Fruit fly (Drosophila melanogaster): ENCODE results near the gene CG4558.

Gene CG4558

DNA sequence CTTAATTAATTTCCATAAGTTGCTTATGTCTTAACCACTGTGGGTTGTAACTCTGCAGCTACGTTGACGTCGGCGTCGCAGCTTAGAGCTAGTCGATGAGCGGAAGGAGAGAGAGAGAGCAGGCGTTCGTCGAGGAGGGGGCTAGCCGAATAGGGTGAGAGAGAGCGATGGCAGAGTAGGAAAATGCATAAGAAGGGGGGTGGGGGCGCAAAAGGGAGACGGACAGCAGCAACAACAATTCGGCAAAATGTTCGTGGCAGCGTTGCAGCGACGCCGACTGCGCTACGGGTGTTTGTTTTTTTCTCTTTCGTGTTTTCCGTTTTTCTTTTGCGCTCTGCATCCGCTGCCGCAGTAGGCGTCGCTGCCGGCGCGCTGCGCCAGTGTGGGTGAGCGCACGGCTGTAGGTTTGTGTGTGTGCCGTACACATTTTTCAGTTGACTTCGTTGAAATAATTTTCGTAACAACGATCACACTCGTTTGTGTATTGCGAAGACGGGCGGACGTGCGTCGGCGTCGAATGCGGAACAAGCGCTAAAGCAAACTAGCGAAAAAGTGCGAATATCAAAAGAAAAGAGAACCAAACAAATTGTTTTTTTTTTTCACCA lies 18.6 kb downstream of the CG4558 start (continued):
- TF ChIP-seq lbe (GFP tag; optimal IDR thresholded peaks at IDR 0.05) (no peak), CG32767 (GFP tag; IDR thresholded peaks at IDR 0.05) (peak; percentile 26; the same call in 1 of the 2 replicates), CG12659 (GFP tag; optimal IDR thresholded peaks at IDR 0.05) (peak; percentile 27), z (GFP tag; IDR thresholded peaks at IDR 0.05) (no peak), usp (GFP tag; optimal IDR thresholded peaks at IDR 0.05) (no peak), Dad (GFP tag; optimal IDR thresholded peaks at IDR 0.05) (no peak), CG2199 (GFP tag; IDR thresholded peaks at IDR 0.05) (peak; percentile 45; the same call in 1 of the 3 replicates), Xbp1 (GFP tag; optimal IDR thresholded peaks at IDR 0.05) (peak; percentile 14), CG33557 (GFP tag; optimal IDR thresholded peaks at IDR 0.05) (peak; percentile 0), Drgx (GFP tag; IDR thresholded peaks at IDR 0.05) (peak; percentile 49), yki (optimal IDR thresholded peaks at IDR 0.05) (peak; percentile 60), CG15479 (GFP tag; optimal IDR thresholded peaks at IDR 0.05) (peak; percentile 65), Optix (GFP tag; IDR thresholded peaks at IDR 0.05) (0 out of 3 replicates have a peak, but pooled peaks have one; percentile 43), Hr3 (GFP tag; optimal IDR thresholded peaks at IDR 0.05) (peak; percentile 7), CG11456 (GFP tag; IDR thresholded peaks at IDR 0.05) (0 out of 3 replicates have a peak, but pooled peaks have one; percentile 43), CG8290 (GFP tag; optimal IDR thresholded peaks at IDR 0.05) (no peak), CG8290 (tag; optimal IDR thresholded peaks at IDR 0.05) (peak in 1 of 2 experiments; percentile 48), Hmr (GFP tag; optimal IDR thresholded peaks at IDR 0.05) (peak; percentile 33), ken (GFP tag; IDR thresholded peaks at IDR 0.05) (no peak), Aef1 (GFP tag; IDR thresholded peaks at IDR 0.05) (0 out of 3 replicates have a peak, but pooled peaks have one; percentile 8), Mrtf (GFP tag; IDR thresholded peaks at IDR 0.05) (0 out of 3 replicates have a peak, but pooled peaks have one; percentile 21), CG11723 (GFP tag; optimal IDR thresholded peaks at IDR 0.05) (peak; percentile 38), CG4424 (GFP tag; optimal IDR thresholded peaks at IDR 0.05) (no peak), Nf-YB (GFP tag; optimal IDR thresholded peaks at IDR 0.05) (no peak), rib (GFP tag; IDR thresholded peaks at IDR 0.05) (peak; percentile 77; the same call in 1 of the 2 replicates), dati (GFP tag; IDR thresholded peaks at IDR 0.05) (no peak), zen2 (GFP tag; IDR thresholded peaks at IDR 0.05; ENCODE audit: partially characterized antibody) (0 out of 3 replicates have a peak, but pooled peaks have one; percentile 24), H15 (GFP tag; IDR thresholded peaks at IDR 0.05) (no peak; the same call in 2 of the 3 replicates), hb (GFP tag; IDR thresholded peaks at IDR 0.05; ENCODE audit: partially characterized antibody) (no peak), prd (optimal IDR thresholded peaks at IDR 0.05) (no peak), prd (GFP tag; IDR thresholded peaks at IDR 0.05) (0 out of 3 replicates have a peak, but pooled peaks have one; percentile 4), Atf6 (GFP tag; IDR thresholded peaks at IDR 0.05) (peak; percentile 33; the same call in 1 of the 2 replicates), kni (GFP tag; optimal IDR thresholded peaks at IDR 0.05) (peak; percentile 33), Trl (optimal IDR thresholded peaks at IDR 0.05) (peak; percentile 81 to 95), Trl (GFP tag; optimal IDR thresholded peaks at IDR 0.05) (no peak), org-1 (GFP tag; optimal IDR thresholded peaks at IDR 0.05) (no peak), Jarid2 (GFP tag; optimal IDR thresholded peaks at IDR 0.05) (peak; percentile 77), CG1792 (GFP tag; optimal IDR thresholded peaks at IDR 0.05) (no peak), nom (GFP tag; optimal IDR thresholded peaks at IDR 0.05) (peak; percentile 27), CG2889 (GFP tag; IDR thresholded peaks at IDR 0.05) (0 out of 3 replicates have a peak, but pooled peaks have one; percentile 22), CG14710 (tag; optimal IDR thresholded peaks at IDR 0.05) (no peak), nmo (GFP tag; optimal IDR thresholded peaks at IDR 0.05) (peak; percentile 43), bbx (GFP tag; IDR thresholded peaks at IDR 0.05; ENCODE audit: partially characterized antibody) (peak; percentile 25; the same call in 1 of the 2 replicates), Blimp-1 (GFP tag; optimal IDR thresholded peaks at IDR 0.05) (no peak), HLH4C (GFP tag; IDR thresholded peaks at IDR 0.05; ENCODE audit: partially characterized antibody) (no peak; the same call in 2 of the 3 replicates), wek (GFP tag; optimal IDR thresholded peaks at IDR 0.05) (no peak), PHDP (tag; optimal IDR thresholded peaks at IDR 0.05) (no peak), Atf3 (GFP tag; optimal IDR thresholded peaks at IDR 0.05) (no peak), fd64A (GFP tag; optimal IDR thresholded peaks at IDR 0.05) (no peak), CG3407 (GFP tag; optimal IDR thresholded peaks at IDR 0.05) (no peak)

Data from whole organism, embryonic.